Worm (Caenorhabditis elegans): Measurements from ENCODE around the gene twk-28.

twk-28 gene

ce11 chrX:4279294-4279782 is at the start of gene twk-28, which contains the start of gene ets-9:
TSS of gene twk-28 (minus strand) at chrX:4279344.
TSS of gene ets-9 (plus strand) at chrX:4279703.
- TF ChIP-seq aha-1 (tag) = peak; percentile 89
- TF ChIP-seq mdt-29 (GFP tag; IDR thresholded peaks at IDR 0.05) = no peak
- peak in 1 of 2 experiments; percentile 95 for TF ChIP-seq unc-62 (GFP tag; optimal IDR thresholded peaks at IDR 0.05 in 1 of 2)
- no peak for TF ChIP-seq unc-62 (tag; optimal IDR thresholded peaks at IDR 0.05)

ce11 chrX:4328816-4329215 is 49.7 kb upstream of the twk-28 start, which contains the start of gene C24A8.5:
TSS of gene C24A8.5 (minus strand) at chrX:4328916.
- TF ChIP-seq fkh-10 (GFP tag; optimal IDR thresholded peaks at IDR 0.05) = no peak
- TF ChIP-seq lin-39 (tag; optimal IDR thresholded peaks at IDR 0.05) = no peak
- no peak for TF ChIP-seq nhr-42 (GFP tag; IDR thresholded peaks at IDR 0.05)
- TF ChIP-seq dve-1 (tag; optimal IDR thresholded peaks at IDR 0.05; ENCODE audit: insufficient read depth) = no peak
- TF ChIP-seq zfp-3 (GFP tag; conservative IDR thresholded peaks at IDR 0.05) = no peak
- TF ChIP-seq jun-1 (tag; optimal IDR thresholded peaks at IDR 0.05) = no peak
- TF ChIP-seq skn-1 (tag; optimal IDR thresholded peaks at IDR 0.05) = no peak
- no peak for TF ChIP-seq nhr-25 (tag; optimal IDR thresholded peaks at IDR 0.05; ENCODE audit: borderline replicate concordance, insufficient read depth)
- no peak for TF ChIP-seq zip-11 (GFP tag; IDR thresholded peaks at IDR 0.05)
- TF ChIP-seq mdl-1 (tag; optimal IDR thresholded peaks at IDR 0.05) = no peak
- no peak for TF ChIP-seq dmd-9 (GFP tag; IDR thresholded peaks at IDR 0.05)
- no peak for TF ChIP-seq Y75B8A.6 (GFP tag; IDR thresholded peaks at IDR 0.05)
- TF ChIP-seq daf-16 (GFP tag; optimal IDR thresholded peaks at IDR 0.05) = no peak
- TF ChIP-seq daf-16 (tag; optimal IDR thresholded peaks at IDR 0.05) = no peak
- no peak for TF ChIP-seq pqm-1 (tag; optimal IDR thresholded peaks at IDR 0.05)
- no peak for TF ChIP-seq dmd-6 (GFP tag; IDR thresholded peaks at IDR 0.05)
- no peak for TF ChIP-seq tag-97 (GFP tag; IDR thresholded peaks at IDR 0.05)
- no peak for TF ChIP-seq ces-1 (GFP tag; optimal IDR thresholded peaks at IDR 0.05)
- TF ChIP-seq mxl-3 (GFP tag; optimal IDR thresholded peaks at IDR 0.05) = no peak

- peak in 1 of 2 experiments; percentile 78 for TF ChIP-seq unc-62 (GFP tag; optimal IDR thresholded peaks at IDR 0.05 in 1 of 2)
- TF ChIP-seq unc-62 (tag; optimal IDR thresholded peaks at IDR 0.05) = no peak
- peak; percentile 17 for TF ChIP-seq aha-1 (tag)
- peak; percentile 51 for TF ChIP-seq fkh-10 (GFP tag; optimal IDR thresholded peaks at IDR 0.05)
- TF ChIP-seq nhr-42 (GFP tag; IDR thresholded peaks at IDR 0.05) = no peak
Observed at ce11 chrX:4322847-4323455, 43.8 kb upstream of the twk-28 start.

- TF ChIP-seq lim-7 (GFP tag; IDR thresholded peaks at IDR 0.05) = no peak
- no peak for TF ChIP-seq mdt-29 (GFP tag; IDR thresholded peaks at IDR 0.05)
- TF ChIP-seq lin-29 (GFP tag; IDR thresholded peaks at IDR 0.05) = no peak
- no peak for TF ChIP-seq jun-1 (tag; optimal IDR thresholded peaks at IDR 0.05)
- no peak for TF ChIP-seq set-16 (GFP tag; IDR thresholded peaks at IDR 0.05)
- no peak for TF ChIP-seq F26F4.8 (GFP tag; conservative IDR thresholded peaks at IDR 0.05)
- TF ChIP-seq duxl-1 (tag; optimal IDR thresholded peaks at IDR 0.05; ENCODE audit: poor library complexity) = no peak
- no peak for TF ChIP-seq hlh-11 (tag; optimal IDR thresholded peaks at IDR 0.05)
- no peak for TF ChIP-seq gei-8 (GFP tag; optimal IDR thresholded peaks at IDR 0.05)
- TF ChIP-seq attf-4 (tag; optimal IDR thresholded peaks at IDR 0.05) = no peak
- no peak for TF ChIP-seq daf-16 (GFP tag; optimal IDR thresholded peaks at IDR 0.05)
- no peak for TF ChIP-seq daf-16 (tag; optimal IDR thresholded peaks at IDR 0.05)
- TF ChIP-seq ZK546.5 (tag; optimal IDR thresholded peaks at IDR 0.05) = no peak
- TF ChIP-seq mxl-2 (GFP tag; conservative IDR thresholded peaks at IDR 0.05) = no peak
- TF ChIP-seq zag-1 (tag; optimal IDR thresholded peaks at IDR 0.05) = no peak
- TF ChIP-seq fos-1 (tag; optimal IDR thresholded peaks at IDR 0.05) = no peak
- TF ChIP-seq ZK337.2 (GFP tag; IDR thresholded peaks at IDR 0.05) = no peak
- TF ChIP-seq dmd-6 (GFP tag; IDR thresholded peaks at IDR 0.05) = no peak
- no peak for TF ChIP-seq lin-13 (GFP tag; optimal IDR thresholded peaks at IDR 0.05)
Observed at ce11 chrX:4320563-4320962, 41.4 kb upstream of the twk-28 start, which contains the start of gene dop-6. TSS of gene dop-6 (plus strand) at chrX:4320863.
